Worm (Caenorhabditis elegans): ENCODE results near the gene nep-25.

DNA sequence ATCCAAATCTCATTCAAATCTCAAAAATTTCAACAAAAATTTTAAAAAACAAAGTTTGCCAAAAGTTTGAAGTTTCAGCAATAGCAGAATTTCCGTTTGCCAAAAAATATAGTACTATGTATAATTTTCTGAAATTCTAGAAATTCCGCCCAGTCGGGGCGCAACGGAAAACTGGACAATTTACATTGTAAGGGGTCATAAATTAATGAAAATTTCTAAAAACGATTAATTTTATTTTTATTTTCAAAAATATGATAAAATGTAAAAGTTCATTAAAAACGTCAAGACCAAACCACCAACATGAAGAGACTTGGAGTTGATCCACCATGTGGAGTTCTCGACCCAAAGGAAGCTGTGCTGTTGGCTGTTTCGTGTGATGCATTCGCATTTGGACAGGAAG lies 23.7 kb upstream of the nep-25 start, which contains the start of gene ZK1248.4:
- TF ChIP-seq blmp-1 (tag; optimal IDR thresholded peaks at IDR 0.05): no peak
- no peak for TF ChIP-seq mdl-1 (tag; optimal IDR thresholded peaks at IDR 0.05)
- TF ChIP-seq nhr-84 (tag; optimal IDR thresholded peaks at IDR 0.05): no peak
- TF ChIP-seq fkh-4 (tag; optimal IDR thresholded peaks at IDR 0.05; ENCODE audit: borderline replicate concordance): no peak
- TF ChIP-seq fkh-8 (tag; optimal IDR thresholded peaks at IDR 0.05): no peak
- no peak for TF ChIP-seq dpl-1 (GFP tag; optimal IDR thresholded peaks at IDR 0.05)
- no peak for TF ChIP-seq ama-1 (optimal IDR thresholded peaks at IDR 0.05)
- no peak for TF ChIP-seq lsy-2 (tag; optimal IDR thresholded peaks at IDR 0.05)
- TF ChIP-seq snpc-4 (tag; optimal IDR thresholded peaks at IDR 0.05): no peak
- no peak for TF ChIP-seq unc-98 (GFP tag; IDR thresholded peaks at IDR 0.05)

Data from whole organism, L1 larva.